Worm (Caenorhabditis elegans) whole organism, late embryonic: Measurements from ENCODE around the gene srj-44.
A peak's percentile ranks its signal among the peaks of the same experiment; 100 is the strongest.

Experiments
- C38D4.7 ChIP-seq: fragments of 200-800 bp; sonication (Bioruptor generic); optimal IDR thresholded peaks from 2 replicates; lab custom pipeline; 2018; ENCODE audit warnings: mild to moderate bottlenecking, missing genetic modification characterization, moderate library complexity, missing compliant biosample characterization
- F13H6.1 ChIP-seq: sonication (generic microtip); optimal IDR thresholded peaks from 2 replicates; lab custom pipeline; 2016; ENCODE audit warnings: missing genetic modification characterization, missing compliant biosample characterization
- K02D7.2 ChIP-seq: sonication (generic microtip); optimal IDR thresholded peaks from 2 replicates; lab custom pipeline; 2017; ENCODE audit warnings: mild to moderate bottlenecking, missing genetic modification characterization, missing compliant biosample characterization
- K09A11.1 ChIP-seq: sonication (generic microtip); optimal IDR thresholded peaks from 2 replicates; lab custom pipeline; 2017; ENCODE audit warnings: antibody characterized with exemption, mild to moderate bottlenecking, missing genetic modification characterization, missing compliant biosample characterization; ENCODE audit not compliant: insufficient read depth
- Y22D7AL.16 ChIP-seq: sonication (generic microtip); optimal IDR thresholded peaks from 2 replicates; lab custom pipeline; 2016; ENCODE audit warnings: missing genetic modification characterization, missing compliant biosample characterization
- ceh-19 ChIP-seq: fragments of 200-800 bp; sonication (Bioruptor generic); optimal IDR thresholded peaks from 2 replicates; lab custom pipeline; 2018; ENCODE audit warnings: mild to moderate bottlenecking, missing genetic modification characterization, missing compliant biosample characterization
- ceh-22 ChIP-seq: sonication (generic microtip); optimal IDR thresholded peaks from 2 replicates; lab custom pipeline; 2017; ENCODE audit warnings: missing biosample characterization, missing genetic modification characterization
- ceh-30 ChIP-seq: fragments of 150-350 bp; optimal IDR thresholded peaks from 2 replicates; lab custom pipeline; 2014; ENCODE audit warnings: missing biosample characterization, missing genetic modification characterization
- ceh-34 ChIP-seq: sonication (generic microtip); optimal IDR thresholded peaks from 2 replicates; lab custom pipeline; 2016; ENCODE audit warnings: mild to moderate bottlenecking, missing genetic modification characterization, missing compliant biosample characterization
- ceh-45 ChIP-seq: fragments of 200-800 bp; sonication (Bioruptor generic); IDR thresholded peaks from 2 replicates; pipeline ENCODE4 v1.3.6; 2022; ENCODE audit warnings: missing genetic modification reagents, missing genetic modification characterization, missing compliant biosample characterization
- ceh-9 ChIP-seq: sonication (generic microtip); optimal IDR thresholded peaks from 2 replicates; lab custom pipeline; 2016; ENCODE audit warnings: mild to moderate bottlenecking, missing genetic modification characterization, inconsistent platforms, missing compliant biosample characterization
- dmd-4 ChIP-seq: sonication (generic microtip); optimal IDR thresholded peaks from 2 replicates; lab custom pipeline; 2016; ENCODE audit warnings: borderline replicate concordance, missing genetic modification characterization, missing compliant biosample characterization
- dve-1 ChIP-seq: sonication (generic microtip); optimal IDR thresholded peaks from 2 replicates; lab custom pipeline; 2017; ENCODE audit warnings: antibody characterized with exemption, mild to moderate bottlenecking, missing genetic modification characterization, missing compliant biosample characterization
- elt-2 ChIP-seq: sonication (generic microtip); optimal IDR thresholded peaks from 2 replicates; lab custom pipeline; 2016; ENCODE audit warnings: missing genetic modification reagents, missing genetic modification characterization, missing compliant biosample characterization
- eyg-1 ChIP-seq: sonication (generic microtip); optimal IDR thresholded peaks from 2 replicates; lab custom pipeline; 2016; ENCODE audit warnings: missing genotype, missing genetic modification characterization, missing compliant biosample characterization
- fax-1 ChIP-seq: sonication (generic microtip); optimal IDR thresholded peaks from 2 replicates; lab custom pipeline; 2016; ENCODE audit warnings: missing genotype, missing genetic modification characterization, missing compliant biosample characterization
- fkh-10 ChIP-seq: fragments of 150-350 bp; optimal IDR thresholded peaks from 2 replicates; lab custom pipeline; 2014; ENCODE audit warnings: missing biosample characterization, missing genetic modification reagents, missing genetic modification characterization
- gmeb-2 ChIP-seq: sonication (generic microtip); optimal IDR thresholded peaks from 2 replicates; lab custom pipeline; 2016; ENCODE audit warnings: missing genetic modification characterization, inconsistent platforms, missing compliant biosample characterization
- hlh-13 ChIP-seq: fragments of 200-800 bp; sonication (Bioruptor generic); optimal IDR thresholded peaks from 2 replicates; lab custom pipeline; 2018; ENCODE audit warnings: mild to moderate bottlenecking, missing genetic modification characterization, missing compliant biosample characterization
- hlh-8 ChIP-seq: sonication (generic microtip); optimal IDR thresholded peaks from 2 replicates; lab custom pipeline; 2016; ENCODE audit warnings: missing genotype, missing genetic modification characterization, missing compliant biosample characterization
- lim-6 ChIP-seq: sonication (generic microtip); optimal IDR thresholded peaks from 2 replicates; lab custom pipeline; 2016; ENCODE audit warnings: missing genetic modification characterization, missing compliant biosample characterization
- madf-2 ChIP-seq: sonication (generic microtip); optimal IDR thresholded peaks from 2 replicates; lab custom pipeline; 2017; ENCODE audit warnings: missing genetic modification characterization, missing compliant biosample characterization
- mec-3 ChIP-seq: sonication (generic microtip); optimal IDR thresholded peaks from 2 replicates; lab custom pipeline; 2016; ENCODE audit warnings: borderline replicate concordance, missing genetic modification characterization, missing compliant biosample characterization
- npax-4 ChIP-seq: sonication (generic microtip); optimal IDR thresholded peaks from 2 replicates; lab custom pipeline; 2016; ENCODE audit warnings: missing genetic modification characterization, missing compliant biosample characterization
- pag-3 ChIP-seq: sonication (generic microtip); optimal IDR thresholded peaks from 2 replicates; lab custom pipeline; 2016; ENCODE audit warnings: missing compliant biosample characterization, missing genetic modification characterization, borderline replicate concordance
- pax-1 ChIP-seq: fragments of 150-350 bp; optimal IDR thresholded peaks from 2 replicates; lab custom pipeline; 2014; ENCODE audit warnings: missing biosample characterization, missing genetic modification characterization
- pha-2 ChIP-seq: sonication (generic microtip); optimal IDR thresholded peaks from 2 replicates; lab custom pipeline; 2017; ENCODE audit warnings: mild to moderate bottlenecking, missing genetic modification characterization, missing compliant biosample characterization
- ref-2 ChIP-seq: sonication (generic microtip); optimal IDR thresholded peaks from 2 replicates; lab custom pipeline; 2016; ENCODE audit warnings: missing genetic modification characterization, missing compliant biosample characterization
- rnt-1 ChIP-seq: sonication (generic microtip); optimal IDR thresholded peaks from 2 replicates; lab custom pipeline; 2016; ENCODE audit warnings: missing genetic modification characterization, missing compliant biosample characterization
- sox-2 ChIP-seq: fragments of 200-800 bp; sonication (Bioruptor generic); IDR thresholded peaks from 2 replicates; pipeline ENCODE4 v1.3.6; 2022; ENCODE audit warnings: missing genetic modification reagents, missing genetic modification characterization, missing compliant biosample characterization
- tbx-2 ChIP-seq: sonication (generic microtip); optimal IDR thresholded peaks from 2 replicates; lab custom pipeline; 2016; ENCODE audit warnings: missing genetic modification characterization, missing compliant biosample characterization
- tbx-7 ChIP-seq: sonication (generic microtip); optimal IDR thresholded peaks from 2 replicates; lab custom pipeline; 2016; ENCODE audit warnings: missing genotype, missing genetic modification characterization, missing compliant biosample characterization
- unc-3 ChIP-seq, 2 experiments: fragments of 200-800 bp in 1 of 2; sonication (Bioruptor generic) in 1 of 2; sonication (generic microtip) in 1 of 2; conservative IDR thresholded peaks in 1 of 2; optimal IDR thresholded peaks in 1 of 2; 2 replicates each; pipeline versions ENCODE4 v1.3.6 to Lab custom; 2016 to 2022; ENCODE audit warnings: missing compliant biosample characterization in 2 of 2, missing genetic modification characterization in 2 of 2, missing genetic modification reagents in 1 of 2
- unc-55 ChIP-seq: sonication (generic microtip); optimal IDR thresholded peaks from 2 replicates; lab custom pipeline; 2017; ENCODE audit warnings: missing biosample characterization, missing genetic modification reagents, missing genetic modification characterization
- unc-86 ChIP-seq: sonication (generic microtip); optimal IDR thresholded peaks from 2 replicates; lab custom pipeline; 2016; ENCODE audit warnings: missing genetic modification characterization, missing compliant biosample characterization
- ztf-16 ChIP-seq: sonication (generic microtip); optimal IDR thresholded peaks from 2 replicates; lab custom pipeline; 2017; ENCODE audit warnings: missing genetic modification characterization, missing compliant biosample characterization

srj-44 gene

ce11 chrV:2884411-2884810, 38.7 kb upstream of the srj-44 start, which contains the start of gene sre-24:
Gene sre-24 (plus strand): TSS chrV:2884711.
- TF ChIP-seq ceh-9 (no peak), unc-55 (no peak), eyg-1 (tag; lab: Kevin White, UChicago) (no peak), ceh-34 (tag; lab: Kevin White, UChicago) (no peak), unc-3 (GFP tag; conservative IDR thresholded peaks at IDR 0.05; lab: Robert Waterston, UW) (no peak), unc-3 (tag; optimal IDR thresholded peaks at IDR 0.05; lab: Kevin White, UChicago) (no peak), npax-4 (no peak), ref-2 (no peak), ceh-30 (tag; lab: Kevin White, UChicago) (no peak), K02D7.2 (no peak), ztf-16 (tag; lab: Kevin White, UChicago) (no peak), unc-86 (tag; lab: Kevin White, UChicago) (no peak)

- TF ChIP-seq unc-3 (GFP tag; conservative IDR thresholded peaks at IDR 0.05; lab: Robert Waterston, UW) (no peak), unc-3 (tag; optimal IDR thresholded peaks at IDR 0.05; lab: Kevin White, UChicago) (no peak), sox-2 (GFP tag; lab: Robert Waterston, UW) (no peak), K09A11.1 (no peak), npax-4 (no peak), ceh-45 (GFP tag; lab: Robert Waterston, UW) (no peak), elt-2 (tag; lab: Kevin White, UChicago) (no peak), lim-6 (tag; lab: Kevin White, UChicago) (no peak), tbx-7 (tag; lab: Kevin White, UChicago) (no peak), pha-2 (no peak)
Observed at ce11 chrV:2883097-2883496, 37.4 kb upstream of the srj-44 start.

ce11 chrV:2881565-2881964, 35.9 kb upstream of the srj-44 start:
- TF ChIP-seq pag-3 (tag; lab: Kevin White, UChicago) (no peak), dve-1 (tag; lab: Kevin White, UChicago) (no peak), elt-2 (tag; lab: Kevin White, UChicago) (no peak), mec-3 (tag; lab: Kevin White, UChicago) (no peak)

ce11 chrV:2881016-2881415, 35.3 kb upstream of the srj-44 start, which contains the start of gene ifc-1:
Gene ifc-1 (plus strand): TSS chrV:2881393.
- TF ChIP-seq ceh-22 (tag; lab: Kevin White, UChicago) (no peak), ceh-45 (GFP tag; lab: Robert Waterston, UW) (no peak), madf-2 (tag; lab: Kevin White, UChicago) (no peak), fax-1 (tag; lab: Kevin White, UChicago) (no peak), dmd-4 (tag; lab: Kevin White, UChicago) (no peak), ztf-16 (tag; lab: Kevin White, UChicago) (no peak)

- TF ChIP-seq elt-2 (tag; lab: Kevin White, UChicago) (peak; percentile 26), tbx-2 (tag; lab: Kevin White, UChicago) (no peak), unc-3 (GFP tag; conservative IDR thresholded peaks at IDR 0.05; lab: Robert Waterston, UW) (no peak), unc-3 (tag; optimal IDR thresholded peaks at IDR 0.05; lab: Kevin White, UChicago) (no peak)
Observed at ce11 chrV:2880356-2880755, 34.7 kb upstream of the srj-44 start.

ce11 chrV:2879801-2880200, 34.1 kb upstream of the srj-44 start, which contains the start of gene str-39:
Gene str-39 (minus strand): TSS chrV:2879901.
- no peak for TF ChIP-seq elt-2 (tag; lab: Kevin White, UChicago)
- no peak for TF ChIP-seq ref-2
- no peak for TF ChIP-seq pax-1 (tag; lab: Kevin White, UChicago)
- no peak for TF ChIP-seq C38D4.7
- no peak for TF ChIP-seq gmeb-2 (tag; lab: Kevin White, UChicago)
- TF ChIP-seq hlh-8: no peak
- TF ChIP-seq pha-2: no peak
- no peak for TF ChIP-seq F13H6.1 (tag; lab: Kevin White, UChicago)
- TF ChIP-seq fax-1 (tag; lab: Kevin White, UChicago): no peak
- no peak for TF ChIP-seq mec-3 (tag; lab: Kevin White, UChicago)
- TF ChIP-seq rnt-1: no peak
- TF ChIP-seq Y22D7AL.16: no peak
- TF ChIP-seq ceh-30 (tag; lab: Kevin White, UChicago): no peak
- TF ChIP-seq hlh-13: no peak
- no peak for TF ChIP-seq pag-3 (tag; lab: Kevin White, UChicago)
- no peak for TF ChIP-seq ceh-19 (GFP tag; lab: Kevin White, UChicago)
- no peak for TF ChIP-seq tbx-2 (tag; lab: Kevin White, UChicago)
- TF ChIP-seq fkh-10 (GFP tag; lab: Kevin White, UChicago): no peak
